Fruit fly (Drosophila melanogaster) whole organism, embryonic: ENCODE measurements around the gene Dpm2.
A peak's percentile ranks its signal among the peaks of the same experiment; 100 is the strongest.

Experiments
- Ada2b ChIP-seq: fragments of 200-800 bp; sonication (Bioruptor generic); IDR thresholded peaks from 2 replicates; pipeline ENCODE4 v1.3.6; 2022; ENCODE audit warnings: missing biosample characterization, missing genetic modification characterization
- Atf-2 ChIP-seq: fragments of 200-800 bp; sonication (Bioruptor generic); optimal IDR thresholded peaks from 2 replicates; lab custom pipeline; 2016; ENCODE audit warnings: missing biosample characterization, missing genetic modification characterization
- CG10654 ChIP-seq: fragments of 200-800 bp; sonication (Bioruptor generic); optimal IDR thresholded peaks from 2 replicates; lab custom pipeline; 2016; ENCODE audit warnings: missing biosample characterization, missing genetic modification characterization
- CG13894 ChIP-seq: fragments of 200-800 bp; sonication (Bioruptor generic); optimal IDR thresholded peaks from 3 replicates; lab custom pipeline; 2018; ENCODE audit warnings: missing biosample characterization, mild to moderate bottlenecking, missing genetic modification characterization, moderate library complexity
- CG15073 ChIP-seq: fragments of 200-800 bp; sonication (Bioruptor generic); optimal IDR thresholded peaks from 2 replicates; lab custom pipeline; 2016; ENCODE audit warnings: missing biosample characterization, missing genetic modification characterization
- CG1647 ChIP-seq: fragments of 200-800 bp; sonication (Bioruptor generic); optimal IDR thresholded peaks from 3 replicates; lab custom pipeline; 2016; ENCODE audit warnings: missing biosample characterization, missing genetic modification characterization
- CG17328 ChIP-seq: fragments of 200-800 bp; sonication (Bioruptor generic); IDR thresholded peaks from 2 replicates; pipeline ENCODE4 v1.3.6; 2022; ENCODE audit warnings: missing biosample characterization, missing genetic modification characterization
- CG18619 ChIP-seq: fragments of 200-800 bp; sonication (Bioruptor generic); optimal IDR thresholded peaks from 3 replicates; lab custom pipeline; 2017; ENCODE audit warnings: missing biosample characterization, mild to moderate bottlenecking, missing genetic modification characterization
- CG33213 ChIP-seq: fragments of 200-800 bp; sonication (Bioruptor generic); optimal IDR thresholded peaks from 3 replicates; lab custom pipeline; 2016; ENCODE audit warnings: missing biosample characterization, missing genetic modification characterization
- CG42726 ChIP-seq: fragments of 200-800 bp; sonication (Bioruptor generic); IDR thresholded peaks from 2 replicates; pipeline ENCODE4 v1.3.6; 2022; ENCODE audit warnings: missing biosample characterization, missing genetic modification characterization; ENCODE audit not compliant: partially characterized antibody
- CG43689 ChIP-seq: fragments of 200-800 bp; sonication (Bioruptor generic); IDR thresholded peaks from 2 replicates; pipeline ENCODE4 v1.3.6; 2022; ENCODE audit warnings: missing biosample characterization, missing genetic modification characterization
- CG6272 ChIP-seq: fragments of 200-800 bp; sonication (Bioruptor generic); IDR thresholded peaks from 2 replicates; pipeline ENCODE4 v1.3.6; 2022; ENCODE audit warnings: missing biosample characterization, missing genetic modification characterization
- CG7357 ChIP-seq: fragments of 200-800 bp; sonication (Bioruptor generic); IDR thresholded peaks from 3 replicates; pipeline ENCODE4 v1.3.6; 2022; ENCODE audit warnings: missing biosample characterization, missing genetic modification characterization
- CG8281 ChIP-seq: fragments of 200-800 bp; sonication (Bioruptor generic); optimal IDR thresholded peaks from 2 replicates; lab custom pipeline; 2018; ENCODE audit warnings: missing biosample characterization, mild to moderate bottlenecking, missing genetic modification characterization, moderate library complexity
- D19A ChIP-seq: fragments of 200-800 bp; optimal IDR thresholded peaks from 3 replicates; lab custom pipeline; 2019; ENCODE audit warnings: missing biosample characterization, mild to moderate bottlenecking, missing genetic modification characterization, moderate library complexity
- Dll ChIP-seq: fragments of 200-800 bp; sonication (Bioruptor generic); IDR thresholded peaks from 4 replicates; pipeline ENCODE4 v1.3.6; 2022; ENCODE audit warnings: missing biosample characterization, missing genetic modification characterization; ENCODE audit not compliant: partially characterized antibody
- Eip74EF ChIP-seq, 2 experiments: fragments of 200-800 bp in 1 of 2; fragments of >200 bp in 1 of 2; sonication (Bioruptor generic) in 1 of 2; optimal IDR thresholded peaks; 2 replicates each; lab custom pipeline; 2017 to 2019; ENCODE audit warnings: missing biosample characterization in 2 of 2, missing genetic modification characterization in 2 of 2, mild to moderate bottlenecking in 1 of 2, moderate library complexity in 1 of 2
- Fer3 ChIP-seq: fragments of 200-800 bp; sonication (Bioruptor generic); optimal IDR thresholded peaks from 2 replicates; lab custom pipeline; 2018; ENCODE audit warnings: missing biosample characterization, mild to moderate bottlenecking, missing genetic modification characterization, moderate library complexity
- HmgZ ChIP-seq: fragments of 200-800 bp; sonication (Bioruptor generic); optimal IDR thresholded peaks from 2 replicates; lab custom pipeline; 2018; ENCODE audit warnings: missing biosample characterization, mild to moderate bottlenecking, missing genetic modification characterization
- Hmr ChIP-seq: fragments of 200-800 bp; sonication (Bioruptor generic); optimal IDR thresholded peaks from 3 replicates; lab custom pipeline; 2017; ENCODE audit warnings: mild to moderate bottlenecking, missing biosample characterization, missing genetic modification reagents, missing genetic modification characterization
- Hr3 ChIP-seq: fragments of 200-800 bp; sonication (Bioruptor generic); optimal IDR thresholded peaks from 3 replicates; lab custom pipeline; 2016; ENCODE audit warnings: missing biosample characterization, missing genetic modification characterization
- Hr51 ChIP-seq, 2 experiments: fragments of 200-800 bp; sonication (Bioruptor generic); optimal IDR thresholded peaks; 2 replicates in 1 of 2; 3 replicates in 1 of 2; lab custom pipeline; 2016 to 2018; ENCODE audit warnings: missing biosample characterization in 2 of 2, missing genetic modification characterization in 2 of 2, mild to moderate bottlenecking in 1 of 2, moderate library complexity in 1 of 2
- Kr ChIP-seq: fragments of 200-800 bp; sonication (Bioruptor generic); optimal IDR thresholded peaks from 2 replicates; lab custom pipeline; 2017; ENCODE audit warnings: missing biosample characterization, mild to moderate bottlenecking, missing genetic modification characterization
- Nf-YC ChIP-seq: fragments of 200-800 bp; optimal IDR thresholded peaks from 3 replicates; lab custom pipeline; 2019; ENCODE audit warnings: missing biosample characterization, mild to moderate bottlenecking, missing genetic modification characterization, moderate library complexity
- Six4 ChIP-seq: fragments of 200-800 bp; sonication (Bioruptor generic); optimal IDR thresholded peaks from 2 replicates; lab custom pipeline; 2016; ENCODE audit warnings: missing biosample characterization, missing genetic modification characterization
- Sry-δ ChIP-seq: fragments of 200-800 bp; sonication (Bioruptor generic); optimal IDR thresholded peaks from 2 replicates; lab custom pipeline; 2016; ENCODE audit warnings: missing biosample characterization, missing genetic modification characterization
- Taf1 ChIP-seq: fragments of 200-800 bp; sonication (Bioruptor generic); IDR thresholded peaks from 2 replicates; pipeline ENCODE4 v1.3.6; 2022; ENCODE audit warnings: missing biosample characterization, missing genetic modification characterization
- al ChIP-seq: fragments of 200-800 bp; sonication (Bioruptor generic); IDR thresholded peaks from 2 replicates; pipeline ENCODE4 v1.3.6; 2022; ENCODE audit warnings: missing biosample characterization, missing genetic modification characterization
- ara ChIP-seq: fragments of 200-800 bp; sonication (Bioruptor generic); IDR thresholded peaks from 2 replicates; pipeline ENCODE4 v1.3.6; 2022; ENCODE audit warnings: missing biosample characterization, missing genetic modification characterization
- ase ChIP-seq: fragments of 200-800 bp; sonication (Bioruptor generic); IDR thresholded peaks from 3 replicates; pipeline ENCODE4 v1.3.6; 2022; ENCODE audit warnings: missing biosample characterization, missing genetic modification characterization
- az2 ChIP-seq: fragments of 200-800 bp; sonication (Bioruptor generic); optimal IDR thresholded peaks from 3 replicates; lab custom pipeline; 2016; ENCODE audit warnings: missing biosample characterization, missing genetic modification characterization
- bowl ChIP-seq: fragments of 200-800 bp; sonication (Bioruptor generic); IDR thresholded peaks from 2 replicates; pipeline ENCODE4 v1.3.6; 2022; ENCODE audit warnings: missing biosample characterization, missing genetic modification characterization
- cad ChIP-seq: fragments of >200 bp; optimal IDR thresholded peaks from 2 replicates; lab custom pipeline; 2017; ENCODE audit warnings: missing biosample characterization, missing genetic modification characterization
- chm ChIP-seq: fragments of 200-800 bp; sonication (Bioruptor generic); IDR thresholded peaks from 2 replicates; pipeline ENCODE4 v1.3.6; 2022; ENCODE audit warnings: missing biosample characterization, missing genetic modification characterization
- ci ChIP-seq: fragments of 200-800 bp; sonication (Bioruptor generic); IDR thresholded peaks from 3 replicates; pipeline ENCODE4 v1.3.6; 2022; ENCODE audit warnings: missing biosample characterization, missing genetic modification characterization
- crp ChIP-seq, 2 experiments: fragments of 200-800 bp; sonication (Bioruptor generic); optimal IDR thresholded peaks; 2 replicates in 1 of 2; 3 replicates in 1 of 2; lab custom pipeline; 2017; ENCODE audit warnings: missing biosample characterization in 2 of 2, missing genetic modification characterization in 2 of 2, mild to moderate bottlenecking in 1 of 2, moderate library complexity in 1 of 2
- eve ChIP-seq, 2 experiments: fragments of >200 bp; optimal IDR thresholded peaks; 2 replicates each; lab custom pipeline; 2017; ENCODE audit warnings: missing biosample characterization in 2 of 2, missing genetic modification characterization in 2 of 2
- fd64A ChIP-seq: fragments of 200-800 bp; sonication (Bioruptor generic); optimal IDR thresholded peaks from 3 replicates; lab custom pipeline; 2018; ENCODE audit warnings: missing biosample characterization, mild to moderate bottlenecking, missing genetic modification characterization
- grn ChIP-seq: fragments of 200-800 bp; sonication (Bioruptor generic); optimal IDR thresholded peaks from 3 replicates; lab custom pipeline; 2017; ENCODE audit warnings: missing biosample characterization, missing genetic modification characterization
- hb ChIP-seq: fragments of 200-800 bp; sonication (Bioruptor generic); IDR thresholded peaks from 3 replicates; pipeline ENCODE4 v1.3.6; 2022; ENCODE audit warnings: missing biosample characterization, missing genetic modification characterization; ENCODE audit not compliant: partially characterized antibody
- kah ChIP-seq: fragments of 200-800 bp; sonication (Bioruptor generic); optimal IDR thresholded peaks from 2 replicates; lab custom pipeline; 2018; ENCODE audit warnings: missing biosample characterization, mild to moderate bottlenecking, missing genetic modification characterization
- ken ChIP-seq: fragments of 200-800 bp; sonication (Bioruptor generic); IDR thresholded peaks from 3 replicates; pipeline ENCODE4 v1.3.6; 2022; ENCODE audit warnings: missing biosample characterization, missing genetic modification characterization
- nerfin-1 ChIP-seq: fragments of 200-800 bp; sonication (Bioruptor generic); optimal IDR thresholded peaks from 3 replicates; lab custom pipeline; 2019; ENCODE audit warnings: missing biosample characterization, mild to moderate bottlenecking, missing genetic modification characterization, moderate library complexity
- nerfin-2 ChIP-seq: fragments of 200-800 bp; sonication (Bioruptor generic); IDR thresholded peaks from 2 replicates; pipeline ENCODE4 v1.3.6; 2022; ENCODE audit warnings: missing biosample characterization, missing genetic modification characterization; ENCODE audit not compliant: partially characterized antibody
- ranshi ChIP-seq: fragments of 200-800 bp; sonication (Bioruptor generic); IDR thresholded peaks from 2 replicates; pipeline ENCODE4 v1.3.6; 2022; ENCODE audit warnings: missing biosample characterization, missing genetic modification characterization
- run ChIP-seq: fragments of 200-800 bp; sonication (Bioruptor generic); optimal IDR thresholded peaks from 3 replicates; lab custom pipeline; 2018; ENCODE audit warnings: missing biosample characterization, mild to moderate bottlenecking, missing genetic modification characterization
- salm ChIP-seq: fragments of 200-800 bp; sonication (Bioruptor generic); optimal IDR thresholded peaks from 2 replicates; lab custom pipeline; 2018; ENCODE audit warnings: missing biosample characterization, mild to moderate bottlenecking, missing genetic modification characterization
- seq ChIP-seq: fragments of 200-800 bp; sonication (Bioruptor generic); IDR thresholded peaks from 2 replicates; pipeline ENCODE4 v1.3.6; 2022; ENCODE audit warnings: missing biosample characterization, missing genetic modification characterization
- shn ChIP-seq: fragments of 200-800 bp; sonication (Bioruptor generic); optimal IDR thresholded peaks from 3 replicates; lab custom pipeline; 2016; ENCODE audit warnings: missing biosample characterization, missing genetic modification characterization
- ttk ChIP-seq: fragments of 200-800 bp; sonication (Bioruptor generic); IDR thresholded peaks from 2 replicates; pipeline ENCODE4 v2.1.2; 2022; ENCODE audit warnings: missing biosample characterization, missing genetic modification characterization
- usp ChIP-seq: fragments of >200 bp; optimal IDR thresholded peaks from 2 replicates; lab custom pipeline; 2017; ENCODE audit warnings: missing biosample characterization, missing genetic modification characterization

Dpm2 gene

dm6 chr3L:3300345-3300744, 19.0 kb upstream of the Dpm2 start (continued):
- TF ChIP-seq HmgZ (tag; lab: Kevin White, UChicago): peak; percentile 8
- TF ChIP-seq CG17328 (GFP tag; lab: Robert Waterston, UW): peak; percentile 77
- no peak for TF ChIP-seq CG42726 (GFP tag; lab: Robert Waterston, UW)
- TF ChIP-seq ttk: peak; percentile 73
- peak; percentile 7 for TF ChIP-seq shn (GFP tag; lab: Kevin White, UChicago)
- TF ChIP-seq ranshi (GFP tag; lab: Robert Waterston, UW): peak; percentile 80
- peak; percentile 6 for TF ChIP-seq CG1647 (GFP tag; lab: Kevin White, UChicago)
- peak; percentile 15 for TF ChIP-seq Sry-δ (GFP tag; lab: Kevin White, UChicago)
- TF ChIP-seq Eip74EF (GFP tag; optimal IDR thresholded peaks at IDR 0.05; lab: Kevin White, UChicago): peak in 1 of 2 experiments; percentile 40
- TF ChIP-seq ase: peak; percentile 46; the same call in 1 of the 3 replicates
- no peak for TF ChIP-seq Nf-YC (tag; lab: Kevin White, UChicago)
- peak; percentile 33 for TF ChIP-seq CG33213 (GFP tag; lab: Kevin White, UChicago)
- TF ChIP-seq eve (GFP tag; optimal IDR thresholded peaks at IDR 0.05; lab: Kevin White, UChicago): peak in 1 of 2 experiments; percentile 83
- peak; percentile 38 for TF ChIP-seq Six4 (GFP tag; lab: Kevin White, UChicago)
- peak; percentile 45 for TF ChIP-seq Hr3 (GFP tag; lab: Kevin White, UChicago)
- TF ChIP-seq seq (GFP tag; lab: Robert Waterston, UW): peak; percentile 69
- TF ChIP-seq bowl: no peak
- TF ChIP-seq cad (GFP tag; lab: Kevin White, UChicago): no peak
- TF ChIP-seq Atf-2 (GFP tag; lab: Kevin White, UChicago): no peak
- no peak for TF ChIP-seq crp (GFP tag; optimal IDR thresholded peaks at IDR 0.05; lab: Kevin White, UChicago)
- peak; percentile 81 for TF ChIP-seq ci
- no peak for TF ChIP-seq Kr (GFP tag; lab: Kevin White, UChicago)
- peak; percentile 50 for TF ChIP-seq nerfin-1 (tag; lab: Kevin White, UChicago)
- TF ChIP-seq Dll: no peak
- TF ChIP-seq CG10654 (GFP tag; lab: Kevin White, UChicago): peak; percentile 49
- TF ChIP-seq az2 (GFP tag; lab: Kevin White, UChicago): peak; percentile 44
- TF ChIP-seq hb: no peak
- TF ChIP-seq usp: no peak
- TF ChIP-seq chm (GFP tag; lab: Robert Waterston, UW): peak; percentile 75; the same call in 1 of the 2 replicates
- TF ChIP-seq CG18619 (GFP tag; lab: Kevin White, UChicago): peak; percentile 1
- no peak for TF ChIP-seq CG43689 (GFP tag; lab: Robert Waterston, UW)
- TF ChIP-seq Fer3 (tag; lab: Kevin White, UChicago): peak; percentile 64
- no peak for TF ChIP-seq CG6272 (GFP tag; lab: Robert Waterston, UW)
- TF ChIP-seq grn (GFP tag; lab: Kevin White, UChicago): no peak
- TF ChIP-seq al (GFP tag; lab: Robert Waterston, UW): no peak
- peak; percentile 19 for TF ChIP-seq fd64A
- TF ChIP-seq ken (GFP tag; lab: Robert Waterston, UW): peak; percentile 70; the same call in 2 of the 3 replicates
- TF ChIP-seq Hmr (GFP tag; lab: Kevin White, UChicago): peak; percentile 39
- TF ChIP-seq Taf1 (GFP tag; lab: Robert Waterston, UW): no peak
- peak in 1 of 2 experiments; percentile 60 for TF ChIP-seq Hr51 (GFP tag; optimal IDR thresholded peaks at IDR 0.05; lab: Kevin White, UChicago)
- TF ChIP-seq CG8281 (tag; lab: Kevin White, UChicago): peak; percentile 13
- peak; percentile 71 for TF ChIP-seq ara (GFP tag; lab: Robert Waterston, UW)
- TF ChIP-seq salm: peak; percentile 39
- TF ChIP-seq CG15073 (GFP tag; lab: Kevin White, UChicago): no peak
- no peak for TF ChIP-seq run (tag; lab: Kevin White, UChicago)
- TF ChIP-seq nerfin-2 (GFP tag; lab: Robert Waterston, UW): no peak
- TF ChIP-seq kah (GFP tag; lab: Kevin White, UChicago): peak; percentile 25
- TF ChIP-seq D19A (tag; lab: Kevin White, UChicago): peak; percentile 52
- TF ChIP-seq CG7357 (GFP tag; lab: Robert Waterston, UW): peak; percentile 30; the same call in 1 of the 3 replicates
- peak; percentile 73 for TF ChIP-seq Ada2b
- no peak for TF ChIP-seq CG13894 (tag; lab: Kevin White, UChicago)
